Worm (Caenorhabditis elegans) whole organism, late embryonic: ENCODE results near the gene mspn-1.

Experiments used
- C38D4.7 ChIP-seq: fragments of 200-800 bp; sonication (Bioruptor generic); optimal IDR thresholded peaks from 2 replicates; lab custom pipeline; 2018; ENCODE audit warnings: mild to moderate bottlenecking, missing genetic modification characterization, moderate library complexity, missing compliant biosample characterization
- K09A11.1 ChIP-seq: sonication (generic microtip); optimal IDR thresholded peaks from 2 replicates; lab custom pipeline; 2017; ENCODE audit warnings: antibody characterized with exemption, mild to moderate bottlenecking, missing genetic modification characterization, missing compliant biosample characterization; ENCODE audit not compliant: insufficient read depth
- ama-1 ChIP-seq: fragments of 150-350 bp; optimal IDR thresholded peaks from 2 replicates; lab custom pipeline; 2014
- ceh-18 ChIP-seq: sonication (generic microtip); optimal IDR thresholded peaks from 2 replicates; lab custom pipeline; 2016; ENCODE audit warnings: missing genetic modification characterization, missing compliant biosample characterization
- dmd-4 ChIP-seq: sonication (generic microtip); optimal IDR thresholded peaks from 2 replicates; lab custom pipeline; 2016; ENCODE audit warnings: borderline replicate concordance, missing genetic modification characterization, missing compliant biosample characterization
- fkh-10 ChIP-seq: fragments of 150-350 bp; optimal IDR thresholded peaks from 2 replicates; lab custom pipeline; 2014; ENCODE audit warnings: missing biosample characterization, missing genetic modification reagents, missing genetic modification characterization
- hlh-15 ChIP-seq: sonication (generic microtip); optimal IDR thresholded peaks from 2 replicates; lab custom pipeline; 2016; ENCODE audit warnings: missing genetic modification characterization, missing compliant biosample characterization
- nhr-11 ChIP-seq: fragments of 150-350 bp; optimal IDR thresholded peaks from 2 replicates; lab custom pipeline; 2014; ENCODE audit warnings: missing biosample characterization, missing genetic modification characterization
- pqm-1 ChIP-seq: sonication (generic microtip); optimal IDR thresholded peaks from 2 replicates; lab custom pipeline; 2016; ENCODE audit warnings: missing genetic modification characterization, missing compliant biosample characterization
- rnt-1 ChIP-seq: sonication (generic microtip); optimal IDR thresholded peaks from 2 replicates; lab custom pipeline; 2016; ENCODE audit warnings: missing genetic modification characterization, missing compliant biosample characterization
- unc-55 ChIP-seq: sonication (generic microtip); optimal IDR thresholded peaks from 2 replicates; lab custom pipeline; 2017; ENCODE audit warnings: missing biosample characterization, missing genetic modification reagents, missing genetic modification characterization
- unc-86 ChIP-seq: sonication (generic microtip); optimal IDR thresholded peaks from 2 replicates; lab custom pipeline; 2016; ENCODE audit warnings: missing genetic modification characterization, missing compliant biosample characterization
- zip-5 ChIP-seq: sonication (generic microtip); optimal IDR thresholded peaks from 2 replicates; lab custom pipeline; 2016; ENCODE audit warnings: missing genetic modification characterization, missing compliant biosample characterization

ce11 chrIV:10221187-10221586 lies 43.4 kb downstream of the mspn-1 start, which contains the start of gene tram-1:
- TF ChIP-seq ama-1 (lab: Kevin White, UChicago) (no peak), ceh-18 (no peak), zip-5 (tag; lab: Kevin White, UChicago) (no peak), unc-55 (GFP tag; lab: Kevin White, UChicago) (no peak), C38D4.7 (no peak), fkh-10 (GFP tag; lab: Kevin White, UChicago) (no peak), rnt-1 (no peak), nhr-11 (no peak), pqm-1 (no peak), dmd-4 (tag; lab: Kevin White, UChicago) (no peak), hlh-15 (tag; lab: Kevin White, UChicago) (no peak), unc-86 (no peak), K09A11.1 (tag; lab: Kevin White, UChicago) (no peak)
